Fruit fly (Drosophila melanogaster): ENCODE results near the gene GAA1.

The GAA1 gene

dm6 chrX:5918499-5919126, 45.5 kb upstream of the GAA1 start (continued):
- peak in 1 of 2 experiments; percentile 90 for TF ChIP-seq Hr78 (GFP tag; optimal IDR thresholded peaks at IDR 0.05)
- peak; percentile 99 for TF ChIP-seq bab2 (GFP tag; optimal IDR thresholded peaks at IDR 0.05)
- TF ChIP-seq Mad (GFP tag; optimal IDR thresholded peaks at IDR 0.05): peak; percentile 98
- TF ChIP-seq CG7357 (GFP tag; IDR thresholded peaks at IDR 0.05): peak; percentile 98
- peak; percentile 83 for TF ChIP-seq vnd (GFP tag; IDR thresholded peaks at IDR 0.05; ENCODE audit: partially characterized antibody)
- peak; percentile 98 for TF ChIP-seq Six4 (GFP tag; optimal IDR thresholded peaks at IDR 0.05)
- TF ChIP-seq br (optimal IDR thresholded peaks at IDR 0.05): no peak
- peak; percentile 92 for TF ChIP-seq CG8281 (tag; optimal IDR thresholded peaks at IDR 0.05)
- TF ChIP-seq CG17829 (tag; optimal IDR thresholded peaks at IDR 0.05): peak; percentile 98
- TF ChIP-seq HHEX (GFP tag; optimal IDR thresholded peaks at IDR 0.05): peak; percentile 99
- TF ChIP-seq Hr51 (GFP tag; optimal IDR thresholded peaks at IDR 0.05): peak; percentile 97 to 98
- TF ChIP-seq Tbp (GFP tag; optimal IDR thresholded peaks at IDR 0.05): no peak
- TF ChIP-seq CG13775 (GFP tag; optimal IDR thresholded peaks at IDR 0.05): peak; percentile 96
- TF ChIP-seq Lim3 (GFP tag; IDR thresholded peaks at IDR 0.05): peak; percentile 94
- no peak for TF ChIP-seq sna (GFP tag; IDR thresholded peaks at IDR 0.05; ENCODE audit: partially characterized antibody)
- TF ChIP-seq Chrac-16 (GFP tag; optimal IDR thresholded peaks at IDR 0.05): peak; percentile 99
- TF ChIP-seq Xbp1 (GFP tag; optimal IDR thresholded peaks at IDR 0.05): peak; percentile 99
- TF ChIP-seq Jarid2 (GFP tag; optimal IDR thresholded peaks at IDR 0.05): peak; percentile 93
- peak; percentile 99 for TF ChIP-seq CG14050 (GFP tag; IDR thresholded peaks at IDR 0.05)
- TF ChIP-seq CG11247 (GFP tag; IDR thresholded peaks at IDR 0.05): peak; percentile 99
- TF ChIP-seq CG2129 (GFP tag; IDR thresholded peaks at IDR 0.05; ENCODE audit: partially characterized antibody): no peak
- TF ChIP-seq Bteb2 (GFP tag; optimal IDR thresholded peaks at IDR 0.05): peak; percentile 98
- peak; percentile 99 for TF ChIP-seq CG7372 (GFP tag; IDR thresholded peaks at IDR 0.05)
- peak; percentile 98 for TF ChIP-seq fu2 (GFP tag; optimal IDR thresholded peaks at IDR 0.05)
- TF ChIP-seq HLHmδ (GFP tag; optimal IDR thresholded peaks at IDR 0.05): no peak
- peak; percentile 91 for TF ChIP-seq CG17186 (GFP tag; optimal IDR thresholded peaks at IDR 0.05)
- peak; percentile 99 for TF ChIP-seq klu (GFP tag; IDR thresholded peaks at IDR 0.05)
- TF ChIP-seq CG6654 (GFP tag; optimal IDR thresholded peaks at IDR 0.05): peak; percentile 93
- peak; percentile 99 for TF ChIP-seq chif (GFP tag; optimal IDR thresholded peaks at IDR 0.05)
- peak; percentile 97 for TF ChIP-seq dm (GFP tag; optimal IDR thresholded peaks at IDR 0.05)
- peak; percentile 96 for TF ChIP-seq CG18476 (GFP tag; optimal IDR thresholded peaks at IDR 0.05)
- peak; percentile 100 for TF ChIP-seq ci (GFP tag; IDR thresholded peaks at IDR 0.05)
- TF ChIP-seq CG1233 (GFP tag; optimal IDR thresholded peaks at IDR 0.05): peak; percentile 98
- peak; percentile 99 for TF ChIP-seq Meics (GFP tag; optimal IDR thresholded peaks at IDR 0.05)
- no peak for TF ChIP-seq Hr39 (optimal IDR thresholded peaks at IDR 0.05)
- peak; percentile 81 for TF ChIP-seq Dip2 (GFP tag; IDR thresholded peaks at IDR 0.05)
- TF ChIP-seq gro (GFP tag; optimal IDR thresholded peaks at IDR 0.05): peak; percentile 99
- TF ChIP-seq otp (GFP tag; IDR thresholded peaks at IDR 0.05): peak; percentile 99
- TF ChIP-seq al (GFP tag; IDR thresholded peaks at IDR 0.05): peak; percentile 99
- peak in 1 of 2 experiments; percentile 97 for TF ChIP-seq Eip74EF (GFP tag; optimal IDR thresholded peaks at IDR 0.05)
- TF ChIP-seq yki (optimal IDR thresholded peaks at IDR 0.05): peak; percentile 93
- TF ChIP-seq CG16813 (GFP tag; IDR thresholded peaks at IDR 0.05; ENCODE audit: partially characterized antibody): peak; percentile 94
- peak; percentile 96 for TF ChIP-seq aop (GFP tag; IDR thresholded peaks at IDR 0.05)
- peak; percentile 95 for TF ChIP-seq Hmx (GFP tag; optimal IDR thresholded peaks at IDR 0.05)
- peak; percentile 100 for TF ChIP-seq vvl (GFP tag; IDR thresholded peaks at IDR 0.05)
- TF ChIP-seq gt (GFP tag; IDR thresholded peaks at IDR 0.05): peak; percentile 98
- peak; percentile 99 for TF ChIP-seq Antp (GFP tag; optimal IDR thresholded peaks at IDR 0.05)
- no peak for TF ChIP-seq h (optimal IDR thresholded peaks at IDR 0.05)
- peak; percentile 97 for TF ChIP-seq trh (GFP tag; optimal IDR thresholded peaks at IDR 0.05)
- TF ChIP-seq Bgb (GFP tag; IDR thresholded peaks at IDR 0.05; ENCODE audit: partially characterized antibody): peak; percentile 96
- TF ChIP-seq CG12219 (GFP tag; optimal IDR thresholded peaks at IDR 0.05): peak; percentile 98

Measured in whole organism, embryonic.